Fruit fly (Drosophila melanogaster) whole organism, pupa: ENCODE data around the gene CG14342.

ENCODE experiments used
- CG10348 ChIP-seq: fragments of 200-800 bp; sonication (Bioruptor generic); IDR thresholded peaks from 2 replicates; pipeline ENCODE4 v1.3.6; 2022; ENCODE audit warnings: missing biosample characterization, missing genetic modification characterization
- CG12605 ChIP-seq: fragments of 200-800 bp; sonication (Bioruptor generic); IDR thresholded peaks from 2 replicates; pipeline ENCODE4 v1.3.6; 2022; ENCODE audit warnings: missing biosample characterization, missing genetic modification characterization
- CG13204 ChIP-seq: fragments of 200-800 bp; sonication (Bioruptor generic); optimal IDR thresholded peaks from 2 replicates; lab custom pipeline; 2018; ENCODE audit warnings: missing biosample characterization, mild to moderate bottlenecking, missing genetic modification characterization, moderate library complexity
- CG14655 ChIP-seq: fragments of 200-800 bp; sonication (Bioruptor generic); optimal IDR thresholded peaks from 3 replicates; lab custom pipeline; 2017; ENCODE audit warnings: mild to moderate bottlenecking, missing biosample characterization, missing genetic modification reagents, missing genetic modification characterization
- CG15710 ChIP-seq: fragments of 200-800 bp; sonication (Bioruptor generic); optimal IDR thresholded peaks from 2 replicates; lab custom pipeline; 2018; ENCODE audit warnings: missing biosample characterization, mild to moderate bottlenecking, missing genetic modification characterization, moderate library complexity
- CG17806 ChIP-seq: fragments of 200-800 bp; sonication (Bioruptor generic); optimal IDR thresholded peaks from 2 replicates; lab custom pipeline; 2018; ENCODE audit warnings: missing biosample characterization, mild to moderate bottlenecking, missing genetic modification characterization, moderate library complexity
- CG32121 ChIP-seq: fragments of 200-800 bp; sonication (Bioruptor generic); IDR thresholded peaks from 2 replicates; pipeline ENCODE4 v1.3.6; 2022; ENCODE audit warnings: missing biosample characterization, missing genetic modification characterization
- CG34367 ChIP-seq: fragments of 200-800 bp; sonication (Bioruptor generic); optimal IDR thresholded peaks from 2 replicates; lab custom pipeline; 2018; ENCODE audit warnings: missing biosample characterization, mild to moderate bottlenecking, missing genetic modification characterization
- CG4496 ChIP-seq: fragments of 200-800 bp; sonication (Bioruptor generic); IDR thresholded peaks from 3 replicates; pipeline ENCODE4 v1.3.6; 2022; ENCODE audit warnings: missing biosample characterization, missing genetic modification characterization
- CG8159 ChIP-seq: fragments of 200-800 bp; sonication (Bioruptor generic); optimal IDR thresholded peaks from 3 replicates; lab custom pipeline; 2018; ENCODE audit warnings: missing biosample characterization, mild to moderate bottlenecking, missing genetic modification characterization, moderate library complexity
- CG8301 ChIP-seq: fragments of 200-800 bp; sonication (Bioruptor generic); optimal IDR thresholded peaks from 2 replicates; lab custom pipeline; 2018; ENCODE audit warnings: missing biosample characterization, mild to moderate bottlenecking, missing genetic modification characterization
- CG9948 ChIP-seq: fragments of 200-800 bp; sonication (Bioruptor generic); optimal IDR thresholded peaks from 2 replicates; lab custom pipeline; 2018; ENCODE audit warnings: missing biosample characterization, mild to moderate bottlenecking, missing genetic modification characterization, moderate library complexity
- D1 ChIP-seq: fragments of 200-800 bp; sonication (Bioruptor generic); optimal IDR thresholded peaks from 2 replicates; lab custom pipeline; 2018; ENCODE audit warnings: missing biosample characterization, mild to moderate bottlenecking, missing genetic modification characterization, moderate library complexity
- EcR ChIP-seq: fragments of 200-800 bp; sonication (Bioruptor generic); optimal IDR thresholded peaks from 3 replicates; lab custom pipeline; 2019; ENCODE audit warnings: missing biosample characterization, missing genetic modification characterization, mild to moderate bottlenecking, moderate library complexity, missing genetic modification reagents
- Ets98B ChIP-seq: fragments of 200-800 bp; sonication (Bioruptor generic); IDR thresholded peaks from 2 replicates; pipeline ENCODE4 v1.3.6; 2022; ENCODE audit warnings: missing biosample characterization, missing genetic modification characterization
- Pif1A ChIP-seq: fragments of 200-800 bp; sonication (Bioruptor generic); optimal IDR thresholded peaks from 3 replicates; lab custom pipeline; 2016; ENCODE audit warnings: missing biosample characterization, missing genetic modification characterization
- Pif1B ChIP-seq: fragments of 200-800 bp; sonication (Bioruptor generic); optimal IDR thresholded peaks from 3 replicates; lab custom pipeline; 2016; ENCODE audit warnings: missing biosample characterization, missing genetic modification characterization
- Snoo ChIP-seq: fragments of 200-800 bp; sonication (Bioruptor generic); optimal IDR thresholded peaks from 3 replicates; lab custom pipeline; 2017; ENCODE audit warnings: missing biosample characterization, mild to moderate bottlenecking, missing genetic modification characterization, inconsistent platforms
- fd96Ca ChIP-seq: fragments of 200-800 bp; sonication (Bioruptor generic); IDR thresholded peaks from 3 replicates; pipeline ENCODE4 v1.3.6; 2022; ENCODE audit warnings: missing biosample characterization, missing genetic modification characterization
- gl ChIP-seq: fragments of 200-800 bp; sonication (Bioruptor generic); optimal IDR thresholded peaks from 2 replicates; lab custom pipeline; 2018; ENCODE audit warnings: missing biosample characterization, mild to moderate bottlenecking, missing genetic modification characterization
- rn ChIP-seq: fragments of 200-800 bp; sonication (Bioruptor generic); IDR thresholded peaks from 2 replicates; pipeline ENCODE4 v1.3.6; 2022; ENCODE audit warnings: missing biosample characterization, missing genetic modification characterization

The CG14342 gene

DNA sequence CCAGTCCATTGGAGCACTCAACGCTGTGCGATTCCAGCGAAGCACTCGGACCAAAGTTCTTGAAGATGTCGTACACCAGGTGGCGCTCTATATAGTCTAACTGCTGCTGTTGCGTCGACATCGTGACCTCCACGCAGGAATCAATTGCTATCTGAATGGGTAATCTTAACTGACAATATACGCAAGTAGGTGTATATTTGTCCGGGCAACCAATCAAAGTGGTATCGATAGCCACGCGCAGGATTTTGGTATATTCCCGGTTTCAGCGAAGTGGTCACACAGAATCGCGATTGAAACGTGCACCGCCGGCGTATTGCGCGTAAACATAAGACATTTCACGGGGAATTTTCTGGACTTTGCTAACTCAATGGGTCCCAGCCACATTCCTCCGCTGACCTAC is 20.2 kb upstream of the CG14342 start, which contains the start of the genes CG5126 and Tgt:
Gene CG5126, minus strand, starts transcription at position 222 of the 400 bp plus-strand sequence.
Gene Tgt, plus strand, starts transcription at position 267 of the 400 bp plus-strand sequence.
- TF ChIP-seq Pif1A (GFP tag; lab: Kevin White, UChicago) (no peak), CG32121 (GFP tag; lab: Robert Waterston, UW) (0 out of 2 replicates have a peak, but pooled peaks have one; percentile 12), EcR (GFP tag; lab: Kevin White, UChicago) (peak; percentile 37)
- TF ChIP-seq, all 21 proteins: peak for 2

DNA sequence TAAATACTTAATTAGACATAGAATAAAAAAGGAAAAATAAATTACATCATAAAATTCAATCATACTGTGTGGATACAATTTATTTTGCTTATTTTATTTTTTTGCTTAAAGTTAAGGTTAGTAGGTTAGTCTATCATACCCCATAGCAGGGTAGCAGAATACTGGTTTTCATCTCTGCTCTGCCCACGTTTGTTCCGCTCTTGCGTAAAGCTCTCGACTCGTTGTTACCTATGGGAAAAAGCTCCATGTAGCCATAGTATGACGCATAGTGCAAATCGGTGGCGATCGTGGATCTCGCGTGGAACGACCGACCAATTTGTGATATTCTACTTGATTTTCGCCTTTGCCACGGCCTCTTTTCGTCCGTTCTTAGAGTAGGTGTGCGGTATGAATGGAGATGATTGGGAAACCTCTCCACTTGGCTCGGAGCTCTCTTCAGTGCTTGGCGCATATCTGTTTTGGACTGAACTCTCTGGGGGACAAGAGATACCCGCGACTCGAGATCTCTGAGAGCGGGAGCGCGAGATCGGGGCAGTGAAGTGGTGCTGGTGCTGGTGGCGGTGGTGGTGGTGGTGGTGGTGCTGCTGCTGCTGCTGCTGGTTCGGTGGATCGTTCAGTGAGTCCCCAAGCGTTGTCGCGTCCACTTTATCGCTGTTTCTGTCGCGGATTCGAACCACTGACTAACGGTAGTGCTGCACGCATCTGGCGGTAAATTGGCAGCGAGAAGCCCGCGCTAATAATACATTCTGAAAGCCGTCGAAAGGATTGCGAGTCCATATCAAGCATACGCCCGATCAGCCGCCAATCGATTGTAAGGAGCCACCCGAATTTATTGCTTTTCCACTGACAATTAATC is 18.1 kb upstream of the CG14342 start, which contains the start of gene CG5001:
Gene CG5001, plus strand, starts transcription at position 116 of the 856 bp plus-strand sequence.
- TF ChIP-seq D1 (tag; lab: Kevin White, UChicago) (no peak), CG14655 (GFP tag; lab: Kevin White, UChicago) (no peak), CG15710 (peak; percentile 74), Pif1A (GFP tag; lab: Kevin White, UChicago) (no peak), CG8301 (peak; percentile 84), CG12605 (GFP tag; lab: Robert Waterston, UW) (peak; percentile 84), CG17806 (tag; lab: Kevin White, UChicago) (peak; percentile 83), CG34367 (tag; lab: Kevin White, UChicago) (peak; percentile 57), CG13204 (GFP tag; lab: Kevin White, UChicago) (no peak), fd96Ca (GFP tag; lab: Robert Waterston, UW) (peak; percentile 60; the same call in 1 of the 3 replicates), CG8159 (tag; lab: Kevin White, UChicago) (peak; percentile 83), gl (tag; lab: Kevin White, UChicago) (peak; percentile 32), Snoo (tag; lab: Kevin White, UChicago) (peak; percentile 64), CG4496 (GFP tag; lab: Robert Waterston, UW) (peak; percentile 92), CG9948 (tag; lab: Kevin White, UChicago) (peak; percentile 73), CG32121 (GFP tag; lab: Robert Waterston, UW) (peak; percentile 87), EcR (GFP tag; lab: Kevin White, UChicago) (peak; percentile 72), Ets98B (GFP tag; lab: Robert Waterston, UW) (peak; percentile 91), rn (no peak)

- no peak for TF ChIP-seq CG13204 (GFP tag; lab: Kevin White, UChicago)
- no peak for TF ChIP-seq CG4496 (GFP tag; lab: Robert Waterston, UW)
- no peak for TF ChIP-seq CG12605 (GFP tag; lab: Robert Waterston, UW)
- no peak for TF ChIP-seq CG8301
- TF ChIP-seq CG17806 (tag; lab: Kevin White, UChicago) = no peak
- no peak for TF ChIP-seq CG10348 (GFP tag; lab: Robert Waterston, UW)
- no peak for TF ChIP-seq CG32121 (GFP tag; lab: Robert Waterston, UW)
- no peak for TF ChIP-seq fd96Ca (GFP tag; lab: Robert Waterston, UW)
- no peak for TF ChIP-seq CG34367 (tag; lab: Kevin White, UChicago)
- TF ChIP-seq rn = no peak
- TF ChIP-seq CG9948 (tag; lab: Kevin White, UChicago) = no peak
- TF ChIP-seq Snoo (tag; lab: Kevin White, UChicago) = no peak
- no peak for TF ChIP-seq Ets98B (GFP tag; lab: Robert Waterston, UW)
Observed at dm6 chr2L:1199166-1199565, 4.8 kb upstream of the CG14342 start, which contains the start of the genes CG5139 and CG43348. Gene CG5139 (minus strand): TSS chr2L:1199266. Gene CG43348 (plus strand): TSS chr2L:1199412.

- TF ChIP-seq CG17806 (tag; lab: Kevin White, UChicago) (no peak), CG4496 (GFP tag; lab: Robert Waterston, UW) (no peak), CG14655 (GFP tag; lab: Kevin White, UChicago) (no peak), Ets98B (GFP tag; lab: Robert Waterston, UW) (no peak), CG34367 (tag; lab: Kevin White, UChicago) (no peak), Snoo (tag; lab: Kevin White, UChicago) (no peak), CG8159 (tag; lab: Kevin White, UChicago) (no peak), Pif1B (GFP tag; lab: Kevin White, UChicago) (no peak), gl (tag; lab: Kevin White, UChicago) (no peak), CG10348 (GFP tag; lab: Robert Waterston, UW) (no peak), CG8301 (no peak), CG13204 (GFP tag; lab: Kevin White, UChicago) (no peak), CG15710 (no peak), fd96Ca (GFP tag; lab: Robert Waterston, UW) (no peak), rn (no peak)
Observed at dm6 chr2L:1199912-1200721, 3.9 kb upstream of the CG14342 start, which contains the start of the genes CG43349 and CG5011. Gene CG43349 (plus strand): TSS chr2L:1200205. Gene CG5011 (plus strand): TSS chr2L:1200671.

DNA sequence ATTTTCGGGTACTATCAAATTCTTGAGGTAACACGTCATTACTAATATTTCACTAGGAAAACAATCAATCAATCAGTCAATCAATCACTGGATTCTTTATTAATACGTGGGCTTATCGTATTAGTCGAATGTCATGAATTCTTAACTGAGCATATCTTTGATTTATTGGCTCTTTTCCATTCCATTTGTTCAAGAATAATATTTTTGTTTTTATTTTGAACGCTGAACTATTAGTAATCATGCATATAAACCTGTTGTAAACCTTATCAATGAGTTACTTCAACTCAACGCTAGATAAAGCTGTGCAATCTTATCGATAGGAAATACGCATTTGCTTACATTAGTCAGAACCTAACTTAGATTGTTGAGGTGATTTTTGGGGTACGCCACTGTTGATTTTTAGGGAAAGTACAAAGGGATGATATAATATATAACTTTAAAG is 2.6 kb upstream of the CG14342 start:
- TF ChIP-seq CG13204 (GFP tag; lab: Kevin White, UChicago) = no peak
